Worm (Caenorhabditis elegans): ENCODE results near the gene F43B10.1.

DNA sequence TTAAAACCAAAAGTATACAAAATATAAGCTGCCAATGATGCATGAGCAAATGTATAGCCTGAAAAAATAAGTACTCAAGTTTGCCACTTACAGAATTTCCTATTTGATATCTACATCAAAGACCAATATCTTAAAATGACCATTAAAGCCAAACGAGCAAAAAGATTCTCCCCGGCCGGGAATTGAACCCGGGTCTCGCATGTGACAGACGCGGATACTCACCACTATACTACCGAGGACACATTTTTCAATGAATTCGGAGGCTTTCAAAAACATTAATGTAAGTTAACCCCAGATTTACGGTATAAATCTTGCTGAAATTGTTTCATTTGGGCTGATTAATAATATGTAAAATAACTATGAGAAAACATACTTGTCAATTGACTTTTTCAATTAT lies 44.5 kb downstream of the F43B10.1 start:
- TF ChIP-seq hlh-8 (tag; optimal IDR thresholded peaks at IDR 0.05) (no peak), ceh-34 (tag; optimal IDR thresholded peaks at IDR 0.05) (no peak), fax-1 (tag; optimal IDR thresholded peaks at IDR 0.05) (no peak), ztf-16 (tag; optimal IDR thresholded peaks at IDR 0.05) (no peak), dmd-4 (tag; optimal IDR thresholded peaks at IDR 0.05; ENCODE audit: borderline replicate concordance) (no peak), ama-1 (optimal IDR thresholded peaks at IDR 0.05) (no peak), unc-55 (GFP tag; optimal IDR thresholded peaks at IDR 0.05) (no peak), rnt-1 (tag; optimal IDR thresholded peaks at IDR 0.05) (no peak), F13H6.1 (tag; optimal IDR thresholded peaks at IDR 0.05) (no peak), nhr-11 (tag; optimal IDR thresholded peaks at IDR 0.05) (no peak)

Data from whole organism, late embryonic.